Fruit fly (Drosophila melanogaster) whole organism, adult: ENCODE data around the gene CG8539.

Source experiments
- CG11617 ChIP-seq: fragments of 200-800 bp; sonication (Bioruptor generic); optimal IDR thresholded peaks from 2 replicates; lab custom pipeline; 2017; ENCODE audit warnings: mild to moderate bottlenecking, missing biosample characterization, missing genetic modification reagents, missing genetic modification characterization
- CG12768 ChIP-seq: fragments of 200-800 bp; sonication (Bioruptor generic); optimal IDR thresholded peaks from 2 replicates; lab custom pipeline; 2017; ENCODE audit warnings: missing biosample characterization, missing genetic modification characterization, mild to moderate bottlenecking, moderate library complexity, missing genetic modification reagents
- CG14711 ChIP-seq: fragments of 200-800 bp; sonication (Bioruptor generic); optimal IDR thresholded peaks from 2 replicates; lab custom pipeline; 2018; ENCODE audit warnings: missing biosample characterization, mild to moderate bottlenecking, missing genetic modification characterization, moderate library complexity
- CG1620 ChIP-seq: fragments of 200-800 bp; sonication (Bioruptor generic); optimal IDR thresholded peaks from 2 replicates; lab custom pipeline; 2016; ENCODE audit warnings: missing biosample characterization, missing genetic modification characterization
- CG33017 ChIP-seq: fragments of 200-800 bp; sonication (Bioruptor generic); optimal IDR thresholded peaks from 2 replicates; lab custom pipeline; 2018; ENCODE audit warnings: missing biosample characterization, mild to moderate bottlenecking, missing genetic modification characterization, moderate library complexity
- CG5204 ChIP-seq: fragments of 200-800 bp; sonication (Bioruptor generic); optimal IDR thresholded peaks from 2 replicates; lab custom pipeline; 2016; ENCODE audit warnings: missing biosample characterization, missing genetic modification characterization
- CG7045 ChIP-seq: fragments of 200-800 bp; sonication (Bioruptor generic); optimal IDR thresholded peaks from 2 replicates; lab custom pipeline; 2017; ENCODE audit warnings: missing biosample characterization, mild to moderate bottlenecking, missing genetic modification characterization
- CG7101 ChIP-seq: fragments of 200-800 bp; sonication (Bioruptor generic); optimal IDR thresholded peaks from 2 replicates; lab custom pipeline; 2018; ENCODE audit warnings: missing biosample characterization, mild to moderate bottlenecking, missing genetic modification characterization, moderate library complexity
- Clk ChIP-seq: fragments of 200-800 bp; sonication (Bioruptor generic); optimal IDR thresholded peaks from 2 replicates; lab custom pipeline; 2017; ENCODE audit warnings: missing biosample characterization, missing genetic modification characterization
- Crg-1 ChIP-seq: fragments of 200-800 bp; sonication (Bioruptor generic); optimal IDR thresholded peaks from 2 replicates; lab custom pipeline; 2016; ENCODE audit warnings: missing biosample characterization, missing genetic modification characterization
- Hr96 ChIP-seq: fragments of 200-800 bp; sonication (Bioruptor generic); optimal IDR thresholded peaks from 2 replicates; lab custom pipeline; 2016; ENCODE audit warnings: missing biosample characterization, missing genetic modification characterization
- Mnt ChIP-seq: fragments of 200-800 bp; sonication (Bioruptor generic); optimal IDR thresholded peaks from 2 replicates; lab custom pipeline; 2016; ENCODE audit warnings: missing biosample characterization, mild to moderate bottlenecking, missing genetic modification characterization
- bab1 ChIP-seq: fragments of 200-800 bp; sonication (Bioruptor generic); optimal IDR thresholded peaks from 3 replicates; lab custom pipeline; 2019; ENCODE audit warnings: missing biosample characterization, mild to moderate bottlenecking, missing genetic modification characterization, moderate library complexity
- cic ChIP-seq: fragments of 200-800 bp; sonication (Bioruptor generic); optimal IDR thresholded peaks from 2 replicates; lab custom pipeline; 2017; ENCODE audit warnings: missing biosample characterization, mild to moderate bottlenecking, missing genetic modification characterization, moderate library complexity
- cnc ChIP-seq, 2 experiments: fragments of >200 bp; optimal IDR thresholded peaks; 2 replicates each; lab custom pipeline; 2017
- kay ChIP-seq: fragments of 200-800 bp; sonication (Bioruptor generic); peaks from one replicate; lab custom pipeline; 2016; ENCODE audit warnings: missing biosample characterization, missing genetic modification characterization, borderline replicate concordance
- ovo ChIP-seq: fragments of 200-800 bp; sonication (Bioruptor generic); optimal IDR thresholded peaks from 2 replicates; lab custom pipeline; 2016; ENCODE audit warnings: missing biosample characterization, missing genetic modification characterization
- pad ChIP-seq: fragments of 200-800 bp; sonication (Bioruptor generic); optimal IDR thresholded peaks from 3 replicates; lab custom pipeline; 2017; ENCODE audit warnings: missing biosample characterization, missing genetic modification characterization, mild to moderate bottlenecking, moderate library complexity, missing genetic modification reagents
- tj ChIP-seq: fragments of 200-800 bp; sonication (Bioruptor generic); optimal IDR thresholded peaks from 3 replicates; lab custom pipeline; 2017; ENCODE audit warnings: missing biosample characterization, mild to moderate bottlenecking, missing genetic modification characterization, moderate library complexity
- toe ChIP-seq: fragments of 200-800 bp; sonication (Bioruptor generic); optimal IDR thresholded peaks from 2 replicates; lab custom pipeline; 2016; ENCODE audit warnings: missing biosample characterization, missing genetic modification characterization

CG8539 gene

dm6 chr3L:7496097-7496496, 2.5 kb downstream of the CG8539 start, which contains the start of gene Cyp4d8:
TSS of gene Cyp4d8 (minus strand) at chr3L:7496197.
- TF ChIP-seq Clk (no peak), toe (GFP tag; lab: Kevin White, UChicago) (no peak), pad (no peak), Mnt (no peak), cic (GFP tag; lab: Kevin White, UChicago) (peak; percentile 23)

- no peak for TF ChIP-seq cnc (optimal IDR thresholded peaks at IDR 0.05; lab: Kevin White, UChicago)
- TF ChIP-seq CG5204 (GFP tag; lab: Kevin White, UChicago): no peak
- TF ChIP-seq Hr96 (GFP tag; lab: Kevin White, UChicago): no peak
- no peak for TF ChIP-seq kay (GFP tag; lab: Kevin White, UChicago)
- no peak for TF ChIP-seq CG12768 (GFP tag; lab: Kevin White, UChicago)
Observed at dm6 chr3L:7491564-7491963, 7.1 kb downstream of the CG8539 start, which contains the start of gene Cyp316a1. TSS of gene Cyp316a1 (plus strand) at chr3L:7491864.

- no peak for TF ChIP-seq Clk
- peak; percentile 22 for TF ChIP-seq kay (GFP tag; lab: Kevin White, UChicago)
- TF ChIP-seq CG33017 (tag; lab: Kevin White, UChicago): no peak
Observed at dm6 chr3L:7485667-7486066, 13.0 kb downstream of the CG8539 start, which contains the start of gene mthl6. TSS of gene mthl6 (plus strand) at chr3L:7485967.

- TF ChIP-seq CG7045 (GFP tag; lab: Kevin White, UChicago) (no peak), cic (GFP tag; lab: Kevin White, UChicago) (no peak), Mnt (no peak), toe (GFP tag; lab: Kevin White, UChicago) (no peak), Hr96 (GFP tag; lab: Kevin White, UChicago) (no peak), kay (GFP tag; lab: Kevin White, UChicago) (no peak), bab1 (no peak), cnc (optimal IDR thresholded peaks at IDR 0.05; lab: Kevin White, UChicago) (no peak), Crg-1 (GFP tag; lab: Kevin White, UChicago) (no peak), CG5204 (GFP tag; lab: Kevin White, UChicago) (no peak), tj (GFP tag; lab: Kevin White, UChicago) (no peak), CG11617 (GFP tag; lab: Kevin White, UChicago) (no peak), CG33017 (tag; lab: Kevin White, UChicago) (no peak), CG14711 (tag; lab: Kevin White, UChicago) (no peak), pad (no peak), ovo (GFP tag; lab: Kevin White, UChicago) (no peak)
Observed at dm6 chr3L:7475270-7475669, 23.4 kb downstream of the CG8539 start, which contains the start of gene CG43292. TSS of gene CG43292 (plus strand) at chr3L:7475570.

dm6 chr3L:7471259-7471658, 27.4 kb downstream of the CG8539 start, which contains the start of gene CG8541:
TSS of gene CG8541 (plus strand) at chr3L:7471559.
- TF ChIP-seq CG12768 (GFP tag; lab: Kevin White, UChicago): no peak
- no peak for TF ChIP-seq cic (GFP tag; lab: Kevin White, UChicago)
- TF ChIP-seq CG7101 (tag; lab: Kevin White, UChicago): no peak
- TF ChIP-seq cnc (optimal IDR thresholded peaks at IDR 0.05; lab: Kevin White, UChicago): no peak
- no peak for TF ChIP-seq toe (GFP tag; lab: Kevin White, UChicago)
- TF ChIP-seq ovo (GFP tag; lab: Kevin White, UChicago): no peak
- no peak for TF ChIP-seq Mnt
- no peak for TF ChIP-seq CG33017 (tag; lab: Kevin White, UChicago)
- no peak for TF ChIP-seq kay (GFP tag; lab: Kevin White, UChicago)
- TF ChIP-seq CG7045 (GFP tag; lab: Kevin White, UChicago): no peak
- TF ChIP-seq Clk: no peak
- TF ChIP-seq Hr96 (GFP tag; lab: Kevin White, UChicago): no peak
- no peak for TF ChIP-seq Crg-1 (GFP tag; lab: Kevin White, UChicago)
- TF ChIP-seq bab1: no peak
- TF ChIP-seq pad: no peak
- no peak for TF ChIP-seq CG5204 (GFP tag; lab: Kevin White, UChicago)
- no peak for TF ChIP-seq CG11617 (GFP tag; lab: Kevin White, UChicago)
- no peak for TF ChIP-seq CG14711 (tag; lab: Kevin White, UChicago)

dm6 chr3L:7470202-7470601, 28.4 kb downstream of the CG8539 start, which contains the start of gene CG8543:
TSS of gene CG8543 (minus strand) at chr3L:7470302.
- TF ChIP-seq CG33017 (tag; lab: Kevin White, UChicago) (no peak), CG1620 (GFP tag; lab: Kevin White, UChicago) (no peak), CG12768 (GFP tag; lab: Kevin White, UChicago) (no peak), tj (GFP tag; lab: Kevin White, UChicago) (no peak), Hr96 (GFP tag; lab: Kevin White, UChicago) (no peak), cnc (optimal IDR thresholded peaks at IDR 0.05; lab: Kevin White, UChicago) (no peak), ovo (GFP tag; lab: Kevin White, UChicago) (no peak), CG7045 (GFP tag; lab: Kevin White, UChicago) (no peak), Crg-1 (GFP tag; lab: Kevin White, UChicago) (no peak), Mnt (no peak), CG7101 (tag; lab: Kevin White, UChicago) (no peak), pad (no peak), CG14711 (tag; lab: Kevin White, UChicago) (no peak), CG11617 (GFP tag; lab: Kevin White, UChicago) (no peak), cic (GFP tag; lab: Kevin White, UChicago) (no peak), bab1 (no peak), kay (GFP tag; lab: Kevin White, UChicago) (no peak), Clk (no peak)
